Worm (Caenorhabditis elegans): ENCODE results near the gene clec-65.

DNA sequence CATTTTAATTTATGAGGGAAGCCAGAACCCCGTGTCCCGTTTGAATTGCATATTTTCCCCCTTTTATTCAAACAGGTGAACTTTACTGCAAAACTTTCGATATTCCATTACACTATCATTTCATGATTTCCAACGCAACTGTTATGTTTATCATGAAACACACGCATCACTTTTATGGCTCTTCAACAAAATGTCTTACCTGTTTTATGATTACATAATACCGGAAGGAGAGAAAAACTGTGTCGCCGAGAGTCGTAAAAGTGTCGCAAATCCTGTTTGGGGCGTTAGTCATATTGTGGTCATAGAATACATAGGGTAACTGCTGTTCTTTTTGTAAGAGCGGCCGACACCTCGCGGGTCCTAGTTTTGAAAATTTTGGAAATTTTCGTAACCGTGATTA lies 8.7 kb upstream of the clec-65 start:
- TF ChIP-seq unc-86 (tag; optimal IDR thresholded peaks at IDR 0.05) (no peak), pha-4 (tag; optimal IDR thresholded peaks at IDR 0.05) (no peak), elt-4 (tag; optimal IDR thresholded peaks at IDR 0.05) (no peak), ceh-14 (tag; optimal IDR thresholded peaks at IDR 0.05) (no peak), sox-4 (tag; optimal IDR thresholded peaks at IDR 0.05) (no peak), madf-2 (tag; optimal IDR thresholded peaks at IDR 0.05) (no peak), nhr-11 (tag; optimal IDR thresholded peaks at IDR 0.05) (no peak), C08G9.2 (tag; optimal IDR thresholded peaks at IDR 0.05) (no peak)

Measured in whole organism, late embryonic.